Fruit fly (Drosophila melanogaster) whole organism, prepupa: ENCODE data around the gene RIOK1.

Experiments
- Blimp-1 ChIP-seq: fragments of 200-800 bp; sonication (Bioruptor generic); optimal IDR thresholded peaks from 3 replicates; lab custom pipeline; 2017; ENCODE audit warnings: missing biosample characterization, missing genetic modification characterization, mild to moderate bottlenecking, moderate library complexity, missing genetic modification reagents
- CG10631 ChIP-seq: fragments of 200-800 bp; sonication (Bioruptor generic); optimal IDR thresholded peaks from 2 replicates; lab custom pipeline; 2016; ENCODE audit warnings: missing biosample characterization, missing genetic modification characterization
- CG11902 ChIP-seq: fragments of 200-800 bp; sonication (Bioruptor generic); optimal IDR thresholded peaks from 3 replicates; lab custom pipeline; 2016; ENCODE audit warnings: missing biosample characterization, missing genetic modification characterization
- CG1621 ChIP-seq: fragments of 200-800 bp; sonication (Bioruptor generic); optimal IDR thresholded peaks from 3 replicates; lab custom pipeline; 2018; ENCODE audit warnings: missing biosample characterization, mild to moderate bottlenecking, missing genetic modification characterization
- CG16779 ChIP-seq: fragments of 200-800 bp; sonication (Bioruptor generic); optimal IDR thresholded peaks from 3 replicates; lab custom pipeline; 2017; ENCODE audit warnings: missing biosample characterization, mild to moderate bottlenecking, missing genetic modification characterization
- CG3032 ChIP-seq: fragments of 200-800 bp; optimal IDR thresholded peaks from 2 replicates; lab custom pipeline; 2019; ENCODE audit warnings: missing biosample characterization, mild to moderate bottlenecking, missing genetic modification characterization, moderate library complexity
- CG32006 ChIP-seq: fragments of 200-800 bp; sonication (Bioruptor generic); optimal IDR thresholded peaks from 3 replicates; lab custom pipeline; 2017; ENCODE audit warnings: missing biosample characterization, mild to moderate bottlenecking, missing genetic modification characterization
- CG34406 ChIP-seq: fragments of 200-800 bp; sonication (Bioruptor generic); optimal IDR thresholded peaks from 3 replicates; lab custom pipeline; 2016; ENCODE audit warnings: missing biosample characterization, missing genetic modification characterization
- CG3919 ChIP-seq: fragments of 200-800 bp; sonication (Bioruptor generic); optimal IDR thresholded peaks from 3 replicates; lab custom pipeline; 2016; ENCODE audit warnings: missing biosample characterization, missing genetic modification characterization
- CG4318 ChIP-seq: fragments of 200-800 bp; sonication (Bioruptor generic); optimal IDR thresholded peaks from 3 replicates; lab custom pipeline; 2017; ENCODE audit warnings: missing biosample characterization, mild to moderate bottlenecking, missing genetic modification characterization
- CG6276 ChIP-seq: fragments of 200-800 bp; sonication (Bioruptor generic); optimal IDR thresholded peaks from 2 replicates; lab custom pipeline; 2017; ENCODE audit warnings: missing biosample characterization, mild to moderate bottlenecking, missing genetic modification characterization
- CG6792 ChIP-seq: fragments of 200-800 bp; sonication (Bioruptor generic); optimal IDR thresholded peaks from 3 replicates; lab custom pipeline; 2016; ENCODE audit warnings: missing biosample characterization, missing genetic modification characterization
- CG7368 ChIP-seq: fragments of 200-800 bp; sonication (Bioruptor generic); optimal IDR thresholded peaks from 3 replicates; lab custom pipeline; 2016; ENCODE audit warnings: missing biosample characterization, missing genetic modification characterization
- CG8119 ChIP-seq: fragments of 200-800 bp; sonication (Bioruptor generic); IDR thresholded peaks from 3 replicates; pipeline ENCODE4 v1.3.6; 2022; ENCODE audit warnings: missing biosample characterization, missing genetic modification characterization
- CG8632 ChIP-seq: fragments of 200-800 bp; sonication (Bioruptor generic); optimal IDR thresholded peaks from 3 replicates; lab custom pipeline; 2016; ENCODE audit warnings: missing biosample characterization, missing genetic modification characterization
- CG9139 ChIP-seq: fragments of 200-800 bp; sonication (Bioruptor generic); optimal IDR thresholded peaks from 3 replicates; lab custom pipeline; 2017; ENCODE audit warnings: missing biosample characterization, mild to moderate bottlenecking, missing genetic modification characterization
- Eip78C ChIP-seq: fragments of 200-800 bp; sonication (Bioruptor generic); peaks from one replicate; lab custom pipeline; 2016; ENCODE audit warnings: missing biosample characterization, missing genetic modification characterization
- Eip93F ChIP-seq: fragments of 200-800 bp; sonication (Bioruptor generic); optimal IDR thresholded peaks from 2 replicates; lab custom pipeline; 2016; ENCODE audit warnings: missing biosample characterization, mild to moderate bottlenecking, missing genetic modification characterization
- Hr39 ChIP-seq: fragments of 200-800 bp; sonication (Bioruptor generic); optimal IDR thresholded peaks from 2 replicates; lab custom pipeline; 2016; ENCODE audit warnings: missing biosample characterization, missing genetic modification characterization
- Met ChIP-seq: fragments of 200-800 bp; sonication (Bioruptor generic); optimal IDR thresholded peaks from 3 replicates; lab custom pipeline; 2016; ENCODE audit warnings: missing biosample characterization, missing genetic modification characterization
- OdsH ChIP-seq: fragments of 200-800 bp; sonication (Bioruptor generic); optimal IDR thresholded peaks from 3 replicates; lab custom pipeline; 2016; ENCODE audit warnings: missing biosample characterization, missing genetic modification characterization
- Sox102F ChIP-seq: fragments of 200-800 bp; sonication (Bioruptor generic); optimal IDR thresholded peaks from 2 replicates; lab custom pipeline; 2016; ENCODE audit warnings: missing biosample characterization, mild to moderate bottlenecking, missing genetic modification characterization
- Sox14 ChIP-seq: fragments of 200-800 bp; sonication (Bioruptor generic); optimal IDR thresholded peaks from 3 replicates; lab custom pipeline; 2016; ENCODE audit warnings: missing biosample characterization, missing genetic modification characterization
- Sox15 ChIP-seq: fragments of 200-800 bp; sonication (Bioruptor generic); optimal IDR thresholded peaks from 3 replicates; lab custom pipeline; 2016; ENCODE audit warnings: missing biosample characterization, missing genetic modification characterization
- achi ChIP-seq: fragments of 200-800 bp; sonication (Bioruptor generic); optimal IDR thresholded peaks from 3 replicates; lab custom pipeline; 2016; ENCODE audit warnings: missing biosample characterization, missing genetic modification characterization
- acj6 ChIP-seq: fragments of 200-800 bp; sonication (Bioruptor generic); optimal IDR thresholded peaks from 3 replicates; lab custom pipeline; 2016; ENCODE audit warnings: missing biosample characterization, missing genetic modification characterization
- cyc ChIP-seq: fragments of 200-800 bp; sonication (Bioruptor generic); optimal IDR thresholded peaks from 3 replicates; lab custom pipeline; 2016; ENCODE audit warnings: missing biosample characterization, missing genetic modification characterization
- dac ChIP-seq: fragments of 200-800 bp; sonication (Bioruptor generic); optimal IDR thresholded peaks from 2 replicates; lab custom pipeline; 2017; ENCODE audit warnings: missing biosample characterization, mild to moderate bottlenecking, missing genetic modification characterization
- eg ChIP-seq: fragments of 200-800 bp; sonication (Bioruptor generic); IDR thresholded peaks from 3 replicates; pipeline ENCODE4 v1.3.6; 2022; ENCODE audit warnings: missing biosample characterization, missing genetic modification characterization
- fd85E ChIP-seq: fragments of 200-800 bp; sonication (Bioruptor generic); optimal IDR thresholded peaks from 3 replicates; lab custom pipeline; 2016; ENCODE audit warnings: missing biosample characterization, missing genetic modification characterization
- lz ChIP-seq: fragments of 200-800 bp; sonication (Bioruptor generic); optimal IDR thresholded peaks from 3 replicates; lab custom pipeline; 2016; ENCODE audit warnings: missing biosample characterization, missing genetic modification characterization
- net ChIP-seq: fragments of 200-800 bp; sonication (Bioruptor generic); optimal IDR thresholded peaks from 3 replicates; lab custom pipeline; 2016; ENCODE audit warnings: missing biosample characterization, missing genetic modification characterization
- spab ChIP-seq: fragments of 200-800 bp; sonication (Bioruptor generic); optimal IDR thresholded peaks from 2 replicates; lab custom pipeline; 2017; ENCODE audit warnings: missing biosample characterization, mild to moderate bottlenecking, missing genetic modification characterization, missing genetic modification reagents

RIOK1 gene

dm6 chr3L:11599255-11599654 is 49.0 kb downstream of the RIOK1 start (continued):
- peak; percentile 11 for TF ChIP-seq CG8632 (GFP tag; lab: Kevin White, UChicago)
- TF ChIP-seq cyc (GFP tag; lab: Kevin White, UChicago) = no peak
- TF ChIP-seq dac (GFP tag; lab: Kevin White, UChicago) = no peak
- TF ChIP-seq eg (GFP tag; lab: Robert Waterston, UW) = 0 out of 3 replicates have a peak, but pooled peaks have one; percentile 19
- TF ChIP-seq CG10631 (GFP tag; lab: Kevin White, UChicago) = peak; percentile 37
- no peak for TF ChIP-seq CG16779 (tag; lab: Kevin White, UChicago)
- TF ChIP-seq lz (GFP tag; lab: Kevin White, UChicago) = no peak
- TF ChIP-seq CG1621 = no peak
- peak; percentile 1 for TF ChIP-seq CG4318 (GFP tag; lab: Kevin White, UChicago)
- TF ChIP-seq CG34406 = peak; percentile 45
- TF ChIP-seq acj6 (GFP tag; lab: Kevin White, UChicago) = peak; percentile 40
- TF ChIP-seq CG8119 (GFP tag; lab: Robert Waterston, UW) = peak; percentile 61
- TF ChIP-seq Sox15 (GFP tag; lab: Kevin White, UChicago) = no peak
- TF ChIP-seq Eip78C = no peak
- TF ChIP-seq Sox14 (GFP tag; lab: Kevin White, UChicago) = no peak
- no peak for TF ChIP-seq CG3919 (GFP tag; lab: Kevin White, UChicago)
- TF ChIP-seq CG7368 (GFP tag; lab: Kevin White, UChicago) = peak; percentile 63
- TF ChIP-seq CG6792 (GFP tag; lab: Kevin White, UChicago) = peak; percentile 12
- no peak for TF ChIP-seq CG11902 (GFP tag; lab: Kevin White, UChicago)
- TF ChIP-seq fd85E (GFP tag; lab: Kevin White, UChicago) = no peak
- TF ChIP-seq CG3032 = peak; percentile 59
- TF ChIP-seq Eip93F (GFP tag; lab: Kevin White, UChicago) = no peak
- TF ChIP-seq Blimp-1 (GFP tag; lab: Kevin White, UChicago) = no peak
- TF ChIP-seq net (GFP tag; lab: Kevin White, UChicago) = peak; percentile 7
- TF ChIP-seq CG9139 (GFP tag; lab: Kevin White, UChicago) = no peak
- peak; percentile 54 for TF ChIP-seq CG32006 (GFP tag; lab: Kevin White, UChicago)
- peak; percentile 11 for TF ChIP-seq spab (GFP tag; lab: Kevin White, UChicago)
- TF ChIP-seq achi (GFP tag; lab: Kevin White, UChicago) = peak; percentile 44
- TF ChIP-seq Met (GFP tag; lab: Kevin White, UChicago) = no peak
- no peak for TF ChIP-seq Hr39 (GFP tag; lab: Kevin White, UChicago)
- peak; percentile 33 for TF ChIP-seq OdsH (GFP tag; lab: Kevin White, UChicago)
- no peak for TF ChIP-seq CG6276 (GFP tag; lab: Kevin White, UChicago)
- TF ChIP-seq, all 60 proteins: peak for 24

- TF ChIP-seq CG7368 (GFP tag; lab: Kevin White, UChicago) (peak; percentile 44), Eip78C (peak; percentile 34), Sox102F (GFP tag; lab: Kevin White, UChicago) (no peak)
Observed at dm6 chr3L:11596585-11597252, 51.6 kb downstream of the RIOK1 start, which contains the start of gene CG7368. Gene CG7368 (plus strand): TSS chr3L:11597202.
